Worm (Caenorhabditis elegans): ENCODE data around the gene srw-119.

DNA sequence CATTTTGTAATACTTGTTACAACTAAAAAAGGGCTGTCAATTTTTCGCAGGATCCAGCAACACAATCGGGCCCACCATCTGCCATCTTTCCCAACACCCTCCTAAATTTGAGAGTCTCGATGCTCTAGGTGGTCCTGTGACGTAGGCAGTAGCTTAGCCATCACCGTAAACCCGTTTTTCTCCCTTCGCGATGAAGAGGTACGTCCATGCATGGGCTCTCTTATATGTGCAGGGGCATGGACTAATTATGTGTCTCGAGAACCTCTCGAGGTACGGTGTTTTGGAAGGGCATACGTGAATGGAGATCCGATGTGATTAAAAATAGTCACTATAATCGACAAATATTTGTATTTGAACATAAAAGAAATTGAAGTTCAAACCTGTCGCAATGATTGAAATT is 41.3 kb upstream of the srw-119 start:
- TF ChIP-seq dao-5 (tag; optimal IDR thresholded peaks at IDR 0.05) (no peak), him-1 (tag; optimal IDR thresholded peaks at IDR 0.05) (no peak), W03F9.2 (tag; optimal IDR thresholded peaks at IDR 0.05) (no peak)

Data from whole organism, L4/young adult.